Worm (Caenorhabditis elegans) whole organism, early embryonic: ENCODE results near the gene F46F5.7.
"Not testable (repeated sequence)": the region's sequence is repeated elsewhere in the genome, so short reads cannot be mapped to it uniquely, and the experiment has no call there.

Experiments
- B0310.2 ChIP-seq: sonication (generic microtip); optimal IDR thresholded peaks from 2 replicates; lab custom pipeline; 2016; ENCODE audit warnings: mild to moderate bottlenecking, missing genetic modification characterization, missing compliant biosample characterization
- F13C5.2 ChIP-seq: sonication (generic microtip); optimal IDR thresholded peaks from 2 replicates; lab custom pipeline; 2017; ENCODE audit warnings: mild to moderate bottlenecking, missing genetic modification characterization, inconsistent platforms, missing compliant biosample characterization
- aly-1 ChIP-seq: sonication (generic microtip); optimal IDR thresholded peaks from 2 replicates; lab custom pipeline; 2016; ENCODE audit warnings: missing genetic modification characterization, missing compliant biosample characterization
- ama-1 ChIP-seq: fragments of 150-350 bp; optimal IDR thresholded peaks from 2 replicates; lab custom pipeline; 2014
- ceh-13 ChIP-seq: fragments of 200-800 bp; sonication (Bioruptor generic); optimal IDR thresholded peaks from 2 replicates; lab custom pipeline; 2018; ENCODE audit warnings: mild to moderate bottlenecking, missing genetic modification characterization, missing compliant biosample characterization
- ceh-36 ChIP-seq: sonication (generic microtip); optimal IDR thresholded peaks from 2 replicates; lab custom pipeline; 2016; ENCODE audit warnings: missing genetic modification characterization, inconsistent platforms, missing compliant biosample characterization
- ets-7 ChIP-seq: sonication (generic microtip); optimal IDR thresholded peaks from 2 replicates; lab custom pipeline; 2016; ENCODE audit warnings: missing genotype, missing genetic modification characterization, missing compliant biosample characterization
- flt-1 ChIP-seq: fragments of 200-800 bp; sonication (Bioruptor generic); IDR thresholded peaks from 2 replicates; pipeline ENCODE4 v1.3.6; 2022; ENCODE audit warnings: missing genetic modification characterization, missing compliant biosample characterization
- hmbx-1 ChIP-seq: sonication (generic microtip); optimal IDR thresholded peaks from 2 replicates; lab custom pipeline; 2016; ENCODE audit warnings: mild to moderate bottlenecking, missing genetic modification characterization, missing compliant biosample characterization
- hmg-4 ChIP-seq: fragments of 200-800 bp; sonication (Bioruptor generic); optimal IDR thresholded peaks from 2 replicates; lab custom pipeline; 2018; ENCODE audit warnings: mild to moderate bottlenecking, missing genetic modification characterization, missing compliant biosample characterization
- hnd-1 ChIP-seq: sonication (generic microtip); optimal IDR thresholded peaks from 2 replicates; lab custom pipeline; 2016; ENCODE audit warnings: missing genetic modification characterization, missing compliant biosample characterization
- pes-1 ChIP-seq: fragments of 200-800 bp; sonication (Bioruptor generic); IDR thresholded peaks from 2 replicates; pipeline ENCODE4 v1.3.6; 2022; ENCODE audit warnings: missing genetic modification reagents, missing genetic modification characterization, missing compliant biosample characterization
- scrt-1 ChIP-seq: fragments of 200-800 bp; sonication (Bioruptor generic); IDR thresholded peaks from 2 replicates; pipeline ENCODE4 v1.3.6; 2022; ENCODE audit warnings: missing genetic modification characterization, missing compliant biosample characterization
- sea-1 ChIP-seq: fragments of 200-800 bp; sonication (Bioruptor generic); conservative IDR thresholded peaks from 2 replicates; pipeline ENCODE4 v1.3.6; 2022; ENCODE audit warnings: missing genetic modification characterization, missing compliant biosample characterization
- tbx-11 ChIP-seq: fragments of 200-800 bp; sonication (Bioruptor generic); IDR thresholded peaks from 2 replicates; pipeline ENCODE4 v1.3.6; 2022; ENCODE audit warnings: missing genetic modification characterization, missing compliant biosample characterization
- tbx-37 ChIP-seq: fragments of 200-800 bp; sonication (Bioruptor generic); conservative IDR thresholded peaks from 2 replicates; pipeline ENCODE4 v1.3.6; 2022; ENCODE audit warnings: missing genetic modification reagents, missing genetic modification characterization, missing compliant biosample characterization
- tra-4 ChIP-seq: sonication (generic microtip); optimal IDR thresholded peaks from 2 replicates; lab custom pipeline; 2017; ENCODE audit warnings: missing genetic modification characterization, missing compliant biosample characterization

F46F5.7 gene

DNA sequence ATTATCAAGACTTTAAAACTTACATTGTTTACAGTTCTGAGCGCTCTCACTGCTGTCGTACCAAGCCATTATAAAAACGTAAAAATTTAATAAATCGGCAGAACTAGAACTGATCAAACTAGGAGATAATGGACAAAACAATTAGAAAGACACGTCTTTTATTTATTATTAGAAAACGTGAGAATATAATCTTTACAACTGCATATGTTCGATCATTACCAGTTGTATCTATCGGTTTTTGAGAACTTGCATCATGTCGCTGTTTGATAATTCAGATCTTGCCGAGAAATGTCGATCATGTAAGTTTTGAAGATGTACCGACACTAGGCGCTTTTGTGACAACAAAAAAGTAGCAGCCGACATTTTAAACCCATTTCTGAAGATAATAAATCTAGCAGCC, 25.2 kb upstream of the F46F5.7 start, which contains the start of gene F28A10.7:
F28A10.7 (minus strand) TSS at position 101 of the 400 bp plus-strand sequence.
- no peak for TF ChIP-seq scrt-1 (GFP tag; lab: Robert Waterston, UW)
- no peak for TF ChIP-seq tbx-37 (GFP tag; lab: Robert Waterston, UW)
- TF ChIP-seq B0310.2 (tag; lab: Kevin White, UChicago): no peak
- TF ChIP-seq aly-1 (tag; lab: Kevin White, UChicago): no peak
- TF ChIP-seq flt-1 (GFP tag; lab: Robert Waterston, UW): no peak
- TF ChIP-seq sea-1 (GFP tag; lab: Robert Waterston, UW): no peak
- no peak for TF ChIP-seq hmbx-1
- no peak for TF ChIP-seq tbx-11
- no peak for TF ChIP-seq ceh-36 (tag; lab: Kevin White, UChicago)

DNA sequence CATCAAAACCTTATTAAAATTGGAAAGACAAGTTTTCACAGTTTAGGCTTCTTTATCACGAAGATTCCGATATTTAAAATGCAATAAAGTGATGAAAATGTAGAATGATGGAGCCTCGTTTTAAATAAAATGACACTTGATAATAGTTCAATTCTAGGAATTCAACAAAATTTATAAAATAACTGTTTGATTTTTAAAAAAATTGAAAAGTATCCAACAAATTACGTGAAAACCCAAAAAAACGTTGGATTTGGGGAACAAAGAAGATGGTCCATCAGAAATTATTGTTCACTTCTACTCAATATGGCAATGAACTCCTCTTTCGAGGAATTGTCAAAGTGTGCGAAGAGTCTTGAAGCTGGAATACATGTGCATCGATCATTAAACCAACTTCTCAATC, 23.6 kb upstream of the F46F5.7 start, which contains the start of gene F28A10.4:
F28A10.4 (plus strand) TSS at position 301 of the 400 bp plus-strand sequence.
- TF ChIP-seq pes-1 (GFP tag; lab: Robert Waterston, UW): no peak
- TF ChIP-seq ets-7 (tag; lab: Kevin White, UChicago): no peak
- no peak for TF ChIP-seq hmbx-1
- TF ChIP-seq ceh-13 (GFP tag; lab: Kevin White, UChicago): no peak
- no peak for TF ChIP-seq aly-1 (tag; lab: Kevin White, UChicago)

DNA sequence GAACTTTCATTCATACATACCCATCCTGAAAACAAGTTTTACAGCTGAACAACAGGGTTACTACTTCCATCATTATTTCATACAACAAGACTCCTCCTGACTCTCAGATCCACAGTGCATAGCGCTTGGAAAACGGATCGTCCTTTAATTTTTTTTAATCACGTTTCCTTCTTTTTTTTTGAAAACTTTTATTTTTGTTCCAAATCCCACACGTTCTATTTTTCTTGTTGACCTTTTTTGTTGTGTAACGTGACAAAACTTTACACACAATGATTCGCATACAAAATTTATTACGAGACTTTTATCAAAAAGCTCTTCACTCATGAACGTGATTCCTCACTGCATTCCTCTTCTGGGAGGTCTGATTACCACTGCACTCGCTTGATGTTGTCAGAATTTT, 19.7 kb upstream of the F46F5.7 start, which contains the start of gene clc-33:
clc-33 (plus strand) TSS at position 301 of the 400 bp plus-strand sequence.
- TF ChIP-seq B0310.2 (tag; lab: Kevin White, UChicago): no peak
- TF ChIP-seq tbx-11: no peak
- no peak for TF ChIP-seq hmg-4 (GFP tag; lab: Kevin White, UChicago)
- no peak for TF ChIP-seq sea-1 (GFP tag; lab: Robert Waterston, UW)
- TF ChIP-seq tra-4: no peak
- no peak for TF ChIP-seq ceh-13 (GFP tag; lab: Kevin White, UChicago)
- TF ChIP-seq hmbx-1: no peak
- no peak for TF ChIP-seq scrt-1 (GFP tag; lab: Robert Waterston, UW)
- TF ChIP-seq flt-1 (GFP tag; lab: Robert Waterston, UW): no peak

DNA sequence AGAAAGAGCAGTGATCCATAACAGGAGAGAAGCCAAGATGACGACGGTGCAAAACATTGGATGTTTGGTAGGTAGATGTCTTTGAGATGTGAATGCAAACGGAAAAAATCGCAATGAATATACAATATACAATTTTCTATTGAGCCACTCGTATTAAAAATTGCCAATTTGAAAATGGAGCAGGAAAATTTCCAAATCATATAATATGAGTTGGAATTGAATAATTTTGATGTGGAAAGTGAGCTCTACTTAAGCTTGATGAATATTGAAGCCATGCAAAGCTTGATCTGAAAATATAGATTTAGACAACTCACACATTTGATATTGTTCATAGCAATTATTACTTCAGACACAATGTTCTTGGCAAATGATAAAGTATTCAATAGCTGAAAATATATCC, 18.0 kb upstream of the F46F5.7 start, which contains the start of gene F28A10.8:
F28A10.8 (minus strand) TSS at position 101 of the 400 bp plus-strand sequence.
- no peak for TF ChIP-seq tbx-37 (GFP tag; lab: Robert Waterston, UW)
- TF ChIP-seq hmg-4 (GFP tag; lab: Kevin White, UChicago): no peak
- TF ChIP-seq F13C5.2 (tag; lab: Kevin White, UChicago): no peak
- no peak for TF ChIP-seq aly-1 (tag; lab: Kevin White, UChicago)
- TF ChIP-seq B0310.2 (tag; lab: Kevin White, UChicago): no peak

DNA sequence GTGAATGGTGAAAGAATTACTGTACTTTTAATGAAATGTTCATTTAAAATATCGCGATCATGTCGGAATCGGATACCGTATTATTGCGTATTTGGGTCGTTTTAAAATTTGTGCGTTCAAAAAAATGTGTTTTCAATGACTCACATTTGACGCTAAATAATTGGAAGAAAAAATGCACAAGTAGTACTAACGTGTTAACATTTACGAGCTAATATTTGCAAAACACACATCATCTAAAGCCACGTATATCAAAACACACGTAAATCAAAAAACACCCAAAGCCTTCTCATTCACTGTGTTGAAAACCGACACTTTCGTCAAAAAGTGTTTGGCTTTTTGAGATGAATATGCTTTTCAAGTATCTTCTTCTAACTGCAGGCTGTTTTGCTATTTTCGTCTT, 5.1 kb upstream of the F46F5.7 start, which contains the start of gene F28A10.1:
F28A10.1 (plus strand) TSS at position 301 of the 400 bp plus-strand sequence.
- TF ChIP-seq F13C5.2 (tag; lab: Kevin White, UChicago) (no peak), hnd-1 (tag; lab: Kevin White, UChicago) (no peak)

DNA sequence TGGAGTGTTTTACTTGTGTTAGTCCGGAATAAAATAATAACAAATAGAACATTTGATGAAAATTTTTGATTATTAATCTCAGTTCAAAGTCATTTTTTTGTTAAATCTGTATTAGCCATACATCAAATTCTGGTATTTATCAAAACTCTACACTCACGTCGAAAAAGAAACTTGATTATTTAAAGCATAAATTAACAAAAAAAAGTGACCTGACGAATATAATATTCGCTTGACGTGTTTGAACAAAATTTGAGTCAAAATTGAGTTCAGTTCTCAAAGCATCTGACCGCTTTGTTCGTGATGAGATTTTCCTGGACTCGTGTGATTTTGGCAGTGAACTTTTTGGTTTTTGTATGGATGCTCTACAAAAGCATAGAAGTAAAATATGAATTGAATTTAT, 3.1 kb upstream of the F46F5.7 start, which contains the start of gene F46F5.10:
F46F5.10 (plus strand) TSS at position 301 of the 400 bp plus-strand sequence.
- no peak for TF ChIP-seq tbx-11
- no peak for TF ChIP-seq aly-1 (tag; lab: Kevin White, UChicago)
- no peak for TF ChIP-seq flt-1 (GFP tag; lab: Robert Waterston, UW)
- no peak for TF ChIP-seq B0310.2 (tag; lab: Kevin White, UChicago)
- TF ChIP-seq sea-1 (GFP tag; lab: Robert Waterston, UW): no peak
- no peak for TF ChIP-seq ets-7 (tag; lab: Kevin White, UChicago)
- no peak for TF ChIP-seq F13C5.2 (tag; lab: Kevin White, UChicago)
- TF ChIP-seq hmg-4 (GFP tag; lab: Kevin White, UChicago): no peak
- no peak for TF ChIP-seq tbx-37 (GFP tag; lab: Robert Waterston, UW)
- TF ChIP-seq pes-1 (GFP tag; lab: Robert Waterston, UW): no peak
- TF ChIP-seq hnd-1 (tag; lab: Kevin White, UChicago): no peak
- TF ChIP-seq hmbx-1: no peak

DNA sequence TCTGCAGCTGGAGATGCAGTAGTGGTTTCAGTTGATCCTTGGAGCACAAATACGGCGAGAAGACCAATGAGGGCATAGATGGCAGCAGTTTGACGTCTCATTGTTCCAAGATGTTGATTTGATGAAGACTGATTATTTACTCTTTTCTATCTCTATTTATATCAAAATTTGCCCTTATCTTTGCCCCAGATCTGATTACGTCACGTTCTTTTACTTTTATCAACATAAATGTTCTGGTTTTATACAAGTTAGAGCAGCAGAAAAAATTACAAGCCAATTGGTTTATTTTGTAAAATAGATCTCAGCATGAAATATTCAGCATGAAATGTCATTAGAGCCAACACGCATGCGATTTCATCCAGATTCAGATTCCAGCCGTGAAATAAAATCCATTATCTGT, 2.3 kb upstream of the F46F5.7 start, which contains the start of gene msrp-4:
msrp-4 (minus strand) TSS at position 101 of the 400 bp plus-strand sequence.
- TF ChIP-seq ets-7 (tag; lab: Kevin White, UChicago); hmbx-1; ama-1: not testable (repeated sequence)

DNA sequence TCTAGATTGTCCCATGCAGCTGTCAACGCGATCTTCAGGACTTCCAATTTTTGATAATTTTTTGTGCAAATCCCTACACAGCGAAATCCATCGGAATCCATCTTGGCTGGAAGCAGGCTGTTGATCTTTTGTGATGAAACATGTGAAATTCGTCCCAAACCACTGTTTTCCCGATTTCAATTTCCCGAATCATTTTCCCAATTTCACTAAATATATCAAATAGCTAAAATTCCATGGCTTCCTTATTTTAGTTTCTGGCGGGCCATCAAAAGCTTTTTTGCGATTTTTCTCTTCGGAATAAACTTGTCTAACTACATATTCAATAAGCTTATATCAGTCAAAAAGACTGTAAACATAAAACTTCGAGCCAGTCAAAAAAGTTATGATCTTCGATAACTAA, 1.1 kb upstream of the F46F5.7 start, which contains the start of gene F46F5.8:
F46F5.8 (minus strand) TSS at position 101 of the 400 bp plus-strand sequence.
- TF ChIP-seq pes-1 (GFP tag; lab: Robert Waterston, UW): no peak
- no peak for TF ChIP-seq aly-1 (tag; lab: Kevin White, UChicago)

DNA sequence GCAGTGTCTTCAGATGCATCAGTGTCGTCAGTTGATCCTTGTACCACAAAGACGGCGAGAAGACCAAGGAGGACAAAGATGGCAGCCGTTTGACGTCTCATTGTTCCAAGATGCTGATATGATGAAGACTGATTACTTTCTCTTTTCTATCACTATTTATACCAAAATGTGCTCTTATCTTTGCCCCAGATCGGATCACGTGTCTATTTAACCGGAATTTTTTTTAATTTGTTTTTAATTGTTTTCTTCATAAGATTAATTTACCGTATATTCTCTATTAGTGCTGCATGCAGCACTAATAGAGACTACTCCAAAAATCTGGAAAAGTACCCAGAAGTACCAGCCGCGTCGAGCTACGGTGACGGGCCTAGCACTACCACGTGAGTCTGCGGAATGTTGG, 5.7 kb downstream of the F46F5.7 start, which contains the start of gene msrp-3:
msrp-3 (minus strand) TSS at position 101 of the 400 bp plus-strand sequence.
- no peak for TF ChIP-seq aly-1 (tag; lab: Kevin White, UChicago)
- TF ChIP-seq hmbx-1: no peak
- no peak for TF ChIP-seq B0310.2 (tag; lab: Kevin White, UChicago)
- no peak for TF ChIP-seq ama-1
- TF ChIP-seq pes-1 (GFP tag; lab: Robert Waterston, UW): no peak
- no peak for TF ChIP-seq tbx-11
- TF ChIP-seq tbx-37 (GFP tag; lab: Robert Waterston, UW): no peak
- no peak for TF ChIP-seq ceh-13 (GFP tag; lab: Kevin White, UChicago)
- TF ChIP-seq hmg-4 (GFP tag; lab: Kevin White, UChicago): no peak
- no peak for TF ChIP-seq sea-1 (GFP tag; lab: Robert Waterston, UW)
- no peak for TF ChIP-seq hnd-1 (tag; lab: Kevin White, UChicago)
- no peak for TF ChIP-seq F13C5.2 (tag; lab: Kevin White, UChicago)
- TF ChIP-seq ets-7 (tag; lab: Kevin White, UChicago): no peak
- TF ChIP-seq flt-1 (GFP tag; lab: Robert Waterston, UW): no peak
- no peak for TF ChIP-seq scrt-1 (GFP tag; lab: Robert Waterston, UW)
- TF ChIP-seq tra-4: no peak
- no peak for TF ChIP-seq ceh-36 (tag; lab: Kevin White, UChicago)
